Worm (Caenorhabditis elegans): Measurements from ENCODE around the gene rpl-9.

The rpl-9 gene

ce11 chrIII:7534648-7535047 lies 38.0 kb downstream of the rpl-9 start:
- no peak for TF ChIP-seq mep-1 (tag; optimal IDR thresholded peaks at IDR 0.05)
- no peak for TF ChIP-seq ceh-39 (tag; optimal IDR thresholded peaks at IDR 0.05)
- TF ChIP-seq hlh-1 (tag; optimal IDR thresholded peaks at IDR 0.05) = peak; percentile 45
- peak; percentile 45 for TF ChIP-seq unc-120 (tag; optimal IDR thresholded peaks at IDR 0.05; ENCODE audit: poor library complexity, severe bottlenecking)
- TF ChIP-seq lsy-2 (tag; optimal IDR thresholded peaks at IDR 0.05) = peak; percentile 29
- TF ChIP-seq elt-3 (tag; optimal IDR thresholded peaks at IDR 0.05) = no peak
- TF ChIP-seq unc-62 (GFP tag; optimal IDR thresholded peaks at IDR 0.05) = peak; percentile 82

ce11 chrIII:7533012-7533411 lies 39.6 kb downstream of the rpl-9 start:
- no peak for TF ChIP-seq mep-1 (tag; optimal IDR thresholded peaks at IDR 0.05)
- no peak for TF ChIP-seq unc-62 (GFP tag; optimal IDR thresholded peaks at IDR 0.05)
- no peak for TF ChIP-seq zip-8 (tag; optimal IDR thresholded peaks at IDR 0.05)
- TF ChIP-seq drap-1 (GFP tag; optimal IDR thresholded peaks at IDR 0.05) = no peak
- no peak for TF ChIP-seq nhr-12 (tag; optimal IDR thresholded peaks at IDR 0.05)
- TF ChIP-seq mab-5 (tag; optimal IDR thresholded peaks at IDR 0.05) = no peak
- TF ChIP-seq ceh-43 (GFP tag; optimal IDR thresholded peaks at IDR 0.05) = no peak
- TF ChIP-seq ham-2 (GFP tag; optimal IDR thresholded peaks at IDR 0.05) = no peak

- peak; percentile 72 for TF ChIP-seq unc-62 (GFP tag; optimal IDR thresholded peaks at IDR 0.05)
- no peak for TF ChIP-seq nhr-2 (tag; optimal IDR thresholded peaks at IDR 0.05)
- peak; percentile 67 for TF ChIP-seq hlh-1 (tag; optimal IDR thresholded peaks at IDR 0.05)
Measured at ce11 chrIII:7531385-7531784, 41.2 kb downstream of the rpl-9 start.

ce11 chrIII:7530830-7531229 lies 41.8 kb downstream of the rpl-9 start:
- TF ChIP-seq blmp-1 (tag; optimal IDR thresholded peaks at IDR 0.05) (no peak), sptf-1 (tag; optimal IDR thresholded peaks at IDR 0.05) (no peak), nhr-237 (tag; optimal IDR thresholded peaks at IDR 0.05) (no peak), unc-62 (GFP tag; optimal IDR thresholded peaks at IDR 0.05) (no peak), elt-3 (tag; optimal IDR thresholded peaks at IDR 0.05) (no peak)

ce11 chrIII:7530108-7530507 lies 42.5 kb downstream of the rpl-9 start:
- TF ChIP-seq ceh-83 (GFP tag; optimal IDR thresholded peaks at IDR 0.05) (no peak), nhr-28 (tag; optimal IDR thresholded peaks at IDR 0.05) (no peak), hlh-1 (tag; optimal IDR thresholded peaks at IDR 0.05) (peak; percentile 70), unc-62 (GFP tag; optimal IDR thresholded peaks at IDR 0.05) (peak; percentile 79), blmp-1 (tag; optimal IDR thresholded peaks at IDR 0.05) (no peak)

- TF ChIP-seq ceh-39 (tag; optimal IDR thresholded peaks at IDR 0.05) = no peak
- TF ChIP-seq pha-4 (tag; optimal IDR thresholded peaks at IDR 0.05) = no peak
- TF ChIP-seq lsy-2 (tag; optimal IDR thresholded peaks at IDR 0.05) = peak; percentile 30
- peak; percentile 81 for TF ChIP-seq unc-62 (GFP tag; optimal IDR thresholded peaks at IDR 0.05)
- no peak for TF ChIP-seq elt-3 (tag; optimal IDR thresholded peaks at IDR 0.05)
- TF ChIP-seq nhr-237 (tag; optimal IDR thresholded peaks at IDR 0.05) = no peak
Measured at ce11 chrIII:7526974-7527466, 45.6 kb downstream of the rpl-9 start.

ce11 chrIII:7524830-7525344 lies 47.7 kb downstream of the rpl-9 start:
- no peak for TF ChIP-seq zip-8 (tag; optimal IDR thresholded peaks at IDR 0.05)
- TF ChIP-seq elt-1 (tag; optimal IDR thresholded peaks at IDR 0.05; ENCODE audit: borderline replicate concordance, insufficient read depth) = peak; percentile 27
- TF ChIP-seq unc-62 (GFP tag; optimal IDR thresholded peaks at IDR 0.05) = peak; percentile 64
- no peak for TF ChIP-seq unc-120 (tag; optimal IDR thresholded peaks at IDR 0.05; ENCODE audit: poor library complexity, severe bottlenecking)
- TF ChIP-seq mab-5 (tag; optimal IDR thresholded peaks at IDR 0.05) = no peak
- peak; percentile 15 for TF ChIP-seq lsy-2 (tag; optimal IDR thresholded peaks at IDR 0.05)
- TF ChIP-seq hlh-1 (tag; optimal IDR thresholded peaks at IDR 0.05) = peak; percentile 1

All from whole organism, mixed stage, embryonic.